Worm (Caenorhabditis elegans): ENCODE results near the gene bath-30.

bath-30 gene

DNA sequence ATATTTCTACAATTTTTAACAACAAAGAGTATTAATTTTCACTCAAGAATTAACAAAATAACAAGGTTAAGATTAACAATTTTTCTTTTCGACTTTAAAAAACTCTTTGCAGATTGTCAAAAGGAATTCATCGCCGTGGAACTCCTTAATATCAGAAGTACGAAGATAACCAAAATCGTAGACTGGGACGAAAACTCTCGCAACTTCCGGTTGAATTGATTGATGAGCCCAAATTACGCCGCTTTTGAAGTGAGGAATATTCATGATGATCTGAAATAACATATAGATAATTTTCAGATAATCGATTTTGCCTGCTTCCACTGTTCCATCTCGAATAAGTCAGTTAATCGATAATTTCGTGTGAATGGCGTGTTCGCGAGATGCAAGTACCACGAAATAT lies 2.5 kb downstream of the bath-30 start, which contains the start of gene F14D2.15:
Gene F14D2.15 (minus strand): TSS at position 101 of the 400 bp plus-strand sequence.
- TF ChIP-seq T22C8.4 (GFP tag; IDR thresholded peaks at IDR 0.05) (0 out of 2 replicates have a peak, but pooled peaks have one; percentile 34), cog-1 (tag; optimal IDR thresholded peaks at IDR 0.05) (no peak)

DNA sequence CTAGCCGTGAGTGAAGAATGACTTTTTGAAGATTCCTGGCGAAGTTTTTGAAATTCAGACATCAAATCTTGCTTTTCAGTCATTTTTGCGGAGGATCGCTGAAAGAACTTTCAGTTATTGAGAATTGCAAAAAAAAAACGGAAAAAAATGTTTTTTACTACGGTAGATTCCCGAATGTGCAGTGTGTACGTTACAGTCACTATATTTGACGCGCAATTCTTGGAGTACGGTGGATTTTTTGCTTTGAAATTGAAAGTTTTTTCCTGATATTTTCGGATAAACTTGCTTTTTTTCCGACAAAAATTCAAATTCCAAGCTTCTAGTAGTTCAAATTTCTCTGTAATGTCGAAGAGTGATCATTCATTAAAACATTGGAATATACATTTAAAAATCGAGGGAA lies 4.2 kb downstream of the bath-30 start, which contains the start of gene F14D2.11:
Gene F14D2.11 (minus strand): TSS at position 101 of the 400 bp plus-strand sequence.
- TF ChIP-seq med-1 (GFP tag; optimal IDR thresholded peaks at IDR 0.05; ENCODE audit: insufficient read depth) (no peak), ref-1 (GFP tag; conservative IDR thresholded peaks at IDR 0.05) (no peak), flt-1 (GFP tag; IDR thresholded peaks at IDR 0.05) (no peak), tab-1 (GFP tag; IDR thresholded peaks at IDR 0.05) (no peak), ztf-29 (GFP tag; IDR thresholded peaks at IDR 0.05) (no peak), ztf-23 (GFP tag; IDR thresholded peaks at IDR 0.05) (no peak), klf-2 (GFP tag; conservative IDR thresholded peaks at IDR 0.05) (no peak), T22C8.4 (GFP tag; IDR thresholded peaks at IDR 0.05) (no peak), cog-1 (tag; optimal IDR thresholded peaks at IDR 0.05) (no peak)

DNA sequence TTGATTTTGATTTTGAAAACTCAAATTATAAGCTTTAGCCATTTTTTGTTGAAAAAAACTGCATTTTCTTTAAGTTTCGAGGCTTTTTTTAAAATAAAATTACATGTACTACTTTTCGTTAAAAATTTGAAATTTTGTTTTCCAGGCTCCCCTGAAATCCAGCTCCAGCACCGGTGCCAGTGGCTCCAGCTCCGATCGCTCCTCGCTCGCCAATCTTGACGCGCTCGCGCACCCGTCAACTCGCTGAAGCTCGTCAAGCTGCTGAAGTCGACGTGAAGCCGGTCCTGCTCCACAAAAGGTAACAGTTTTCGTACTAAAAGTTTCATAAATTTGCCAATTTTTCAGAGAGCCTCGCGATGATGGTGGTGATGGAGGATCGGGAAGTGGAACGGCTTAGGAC lies 5.4 kb downstream of the bath-30 start:
- no peak for TF ChIP-seq T22C8.4 (GFP tag; IDR thresholded peaks at IDR 0.05)
- no peak for TF ChIP-seq tab-1 (GFP tag; IDR thresholded peaks at IDR 0.05)
- no peak for TF ChIP-seq ref-1 (GFP tag; conservative IDR thresholded peaks at IDR 0.05)
- no peak for TF ChIP-seq flt-1 (GFP tag; IDR thresholded peaks at IDR 0.05)
- no peak for TF ChIP-seq ztf-29 (GFP tag; IDR thresholded peaks at IDR 0.05)
- no peak for TF ChIP-seq ztf-23 (GFP tag; IDR thresholded peaks at IDR 0.05)
- TF ChIP-seq cog-1 (tag; optimal IDR thresholded peaks at IDR 0.05), result no peak
- TF ChIP-seq med-1 (GFP tag; optimal IDR thresholded peaks at IDR 0.05; ENCODE audit: insufficient read depth), result no peak
- TF ChIP-seq klf-2 (GFP tag; conservative IDR thresholded peaks at IDR 0.05), result no peak

DNA sequence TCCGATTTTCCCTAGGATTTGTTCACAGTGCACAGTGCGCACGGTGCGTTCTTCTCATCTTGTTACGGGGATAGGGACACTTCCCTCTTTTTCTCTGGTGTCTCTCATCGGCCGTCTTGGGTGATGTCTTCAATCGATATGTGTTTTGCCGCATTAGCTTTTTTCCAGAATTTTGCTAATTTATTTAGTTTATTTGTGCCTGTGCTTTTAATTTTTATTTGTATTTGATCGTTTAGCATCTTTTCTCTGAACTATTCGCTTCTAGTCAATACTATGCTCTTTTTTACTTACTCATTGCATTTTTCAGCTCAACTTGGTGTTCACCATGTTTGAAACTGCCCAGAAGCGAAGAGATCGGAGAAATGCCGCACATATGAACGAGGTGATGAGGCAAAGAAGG lies 5.9 kb downstream of the bath-30 start, which contains the start of gene F14D2.5:
Gene F14D2.5 (plus strand): TSS at position 301 of the 400 bp plus-strand sequence.
- TF ChIP-seq ref-1 (GFP tag; conservative IDR thresholded peaks at IDR 0.05), result no peak
- TF ChIP-seq T22C8.4 (GFP tag; IDR thresholded peaks at IDR 0.05), result peak; percentile 14; the same call in 1 of the 2 replicates

DNA sequence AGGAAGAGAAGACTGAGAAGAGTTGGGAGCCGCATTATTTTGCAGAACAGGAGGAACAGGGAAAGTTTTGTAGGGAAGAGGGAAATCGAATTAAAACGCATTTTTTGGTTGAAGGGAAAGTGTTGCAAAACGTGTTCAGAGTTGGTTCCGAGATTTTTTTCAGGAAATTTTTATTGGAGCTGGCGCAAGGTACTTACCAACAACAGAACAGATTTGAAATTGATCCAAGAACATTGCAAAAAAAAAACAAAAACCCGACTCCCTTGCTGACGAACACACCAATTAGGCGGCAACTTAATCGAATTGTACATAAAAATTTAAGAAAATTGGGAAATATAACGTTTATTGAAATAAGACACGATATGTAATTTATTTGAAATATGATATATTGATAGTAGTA lies 7.6 kb downstream of the bath-30 start, which contains the start of gene F14D2.7:
Gene F14D2.7 (minus strand): TSS at position 101 of the 400 bp plus-strand sequence.
- TF ChIP-seq ref-1 (GFP tag; conservative IDR thresholded peaks at IDR 0.05) (no peak), tab-1 (GFP tag; IDR thresholded peaks at IDR 0.05) (no peak), flt-1 (GFP tag; IDR thresholded peaks at IDR 0.05) (no peak), ztf-23 (GFP tag; IDR thresholded peaks at IDR 0.05) (no peak), cog-1 (tag; optimal IDR thresholded peaks at IDR 0.05) (no peak), med-1 (GFP tag; optimal IDR thresholded peaks at IDR 0.05; ENCODE audit: insufficient read depth) (no peak), klf-2 (GFP tag; conservative IDR thresholded peaks at IDR 0.05) (no peak), ztf-29 (GFP tag; IDR thresholded peaks at IDR 0.05) (no peak), T22C8.4 (GFP tag; IDR thresholded peaks at IDR 0.05) (no peak)

DNA sequence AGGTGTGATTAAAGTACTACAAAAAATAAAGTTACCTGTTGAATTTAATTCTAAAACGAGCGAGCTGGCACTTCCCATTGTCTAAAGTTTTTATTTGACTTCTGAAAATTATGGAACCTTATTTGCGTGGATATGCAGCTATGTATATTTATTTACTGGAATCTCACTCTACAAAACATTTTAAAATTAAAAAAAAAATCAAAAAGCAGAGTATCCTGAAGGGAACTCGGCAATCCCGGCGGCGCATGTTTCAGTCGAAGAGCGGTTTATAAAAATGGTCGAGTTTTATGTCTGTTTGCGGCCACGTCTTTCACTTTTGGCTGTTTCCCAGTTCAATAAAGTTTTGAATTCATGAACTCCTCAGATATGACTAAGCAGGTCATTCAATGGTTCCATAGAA lies 9.1 kb downstream of the bath-30 start, which contains the start of gene F14D2.19:
Gene F14D2.19 (minus strand): TSS at position 101 of the 400 bp plus-strand sequence.
- TF ChIP-seq med-1 (GFP tag; optimal IDR thresholded peaks at IDR 0.05; ENCODE audit: insufficient read depth), result no peak
- TF ChIP-seq cog-1 (tag; optimal IDR thresholded peaks at IDR 0.05), result no peak
- TF ChIP-seq tab-1 (GFP tag; IDR thresholded peaks at IDR 0.05), result no peak
- TF ChIP-seq ztf-23 (GFP tag; IDR thresholded peaks at IDR 0.05), result no peak
- TF ChIP-seq klf-2 (GFP tag; conservative IDR thresholded peaks at IDR 0.05), result no peak
- TF ChIP-seq T22C8.4 (GFP tag; IDR thresholded peaks at IDR 0.05), result no peak
- TF ChIP-seq ref-1 (GFP tag; conservative IDR thresholded peaks at IDR 0.05), result no peak
- no peak for TF ChIP-seq ztf-29 (GFP tag; IDR thresholded peaks at IDR 0.05)
- no peak for TF ChIP-seq flt-1 (GFP tag; IDR thresholded peaks at IDR 0.05)

DNA sequence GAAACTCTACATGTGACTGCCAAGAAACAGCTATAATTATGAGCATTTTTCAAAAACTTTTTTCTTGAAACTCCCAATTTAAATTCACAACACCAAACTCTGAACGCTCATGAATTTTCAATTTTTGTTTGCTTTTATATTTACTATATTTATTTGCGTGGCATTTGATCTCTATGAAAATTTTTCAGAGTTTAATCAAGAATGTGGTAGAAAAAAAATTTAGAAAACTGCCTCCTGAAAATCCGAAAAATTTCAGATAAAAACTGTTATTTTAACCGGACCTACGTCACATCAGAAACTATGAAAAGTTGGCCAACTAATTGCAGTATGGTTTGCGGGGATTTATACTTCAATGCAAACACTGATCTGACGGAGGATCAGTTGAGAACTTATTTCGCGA lies 14.1 kb downstream of the bath-30 start, which contains the start of gene irld-27:
Gene irld-27 (plus strand): TSS at position 301 of the 400 bp plus-strand sequence.
- TF ChIP-seq cog-1 (tag; optimal IDR thresholded peaks at IDR 0.05) (no peak), klf-2 (GFP tag; conservative IDR thresholded peaks at IDR 0.05) (no peak), ztf-29 (GFP tag; IDR thresholded peaks at IDR 0.05) (no peak), ztf-23 (GFP tag; IDR thresholded peaks at IDR 0.05) (no peak), T22C8.4 (GFP tag; IDR thresholded peaks at IDR 0.05) (no peak), tab-1 (GFP tag; IDR thresholded peaks at IDR 0.05) (no peak), flt-1 (GFP tag; IDR thresholded peaks at IDR 0.05) (no peak), med-1 (GFP tag; optimal IDR thresholded peaks at IDR 0.05; ENCODE audit: insufficient read depth) (no peak), ref-1 (GFP tag; conservative IDR thresholded peaks at IDR 0.05) (no peak)

DNA sequence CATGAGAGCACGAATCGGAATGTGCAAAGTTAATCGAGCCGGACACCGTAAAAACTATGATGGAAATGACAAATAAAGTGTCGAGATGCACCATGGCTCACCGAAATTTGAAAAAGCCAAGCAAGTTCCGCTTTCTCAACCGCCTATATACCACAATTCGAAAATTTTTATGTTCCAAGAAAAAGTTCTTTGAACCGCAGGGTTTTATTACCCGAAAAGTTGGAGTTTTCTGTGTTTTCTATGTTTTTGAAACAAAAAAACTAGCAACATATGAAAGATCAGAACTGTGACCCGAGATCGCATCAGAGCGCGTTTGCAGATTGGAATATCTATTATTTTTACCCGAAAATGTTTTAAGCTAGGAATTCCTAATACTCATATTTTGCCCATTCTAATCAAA lies 19.1 kb downstream of the bath-30 start, which contains the start of gene Y46D2A.3:
Gene Y46D2A.3 (minus strand): TSS at position 101 of the 400 bp plus-strand sequence.
- TF ChIP-seq ztf-23 (GFP tag; IDR thresholded peaks at IDR 0.05) (no peak), flt-1 (GFP tag; IDR thresholded peaks at IDR 0.05) (no peak), ztf-29 (GFP tag; IDR thresholded peaks at IDR 0.05) (no peak), med-1 (GFP tag; optimal IDR thresholded peaks at IDR 0.05; ENCODE audit: insufficient read depth) (no peak), tab-1 (GFP tag; IDR thresholded peaks at IDR 0.05) (no peak), ref-1 (GFP tag; conservative IDR thresholded peaks at IDR 0.05) (no peak), cog-1 (tag; optimal IDR thresholded peaks at IDR 0.05) (no peak), klf-2 (GFP tag; conservative IDR thresholded peaks at IDR 0.05) (no peak), T22C8.4 (GFP tag; IDR thresholded peaks at IDR 0.05) (no peak)

DNA sequence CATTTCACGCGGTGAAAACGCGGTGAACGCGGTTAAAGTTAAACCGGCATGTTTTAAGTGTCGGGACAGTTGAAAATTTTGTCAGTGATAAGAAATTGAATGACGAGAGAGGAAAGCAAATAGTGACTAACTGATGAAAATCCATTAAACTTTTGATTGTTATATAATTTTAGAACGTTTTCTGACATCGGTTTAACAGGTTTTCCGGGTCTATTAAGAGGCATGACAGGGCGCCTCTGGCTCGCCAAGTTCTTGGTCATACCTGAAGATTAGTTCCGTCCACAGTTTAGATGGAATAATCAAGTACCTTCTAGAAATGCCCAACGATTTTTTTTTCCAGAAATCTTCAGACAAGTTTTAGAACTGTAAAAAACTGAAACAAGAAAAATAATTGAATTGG lies 23.0 kb downstream of the bath-30 start, which contains the start of gene Y46D2A.2:
Gene Y46D2A.2 (minus strand): TSS at position 101 of the 400 bp plus-strand sequence.
- TF ChIP-seq T22C8.4 (GFP tag; IDR thresholded peaks at IDR 0.05) (no peak), klf-2 (GFP tag; conservative IDR thresholded peaks at IDR 0.05) (no peak), flt-1 (GFP tag; IDR thresholded peaks at IDR 0.05) (no peak), med-1 (GFP tag; optimal IDR thresholded peaks at IDR 0.05; ENCODE audit: insufficient read depth) (no peak), tab-1 (GFP tag; IDR thresholded peaks at IDR 0.05) (no peak), ref-1 (GFP tag; conservative IDR thresholded peaks at IDR 0.05) (no peak), ztf-23 (GFP tag; IDR thresholded peaks at IDR 0.05) (no peak), cog-1 (tag; optimal IDR thresholded peaks at IDR 0.05) (no peak), ztf-29 (GFP tag; IDR thresholded peaks at IDR 0.05) (no peak)

DNA sequence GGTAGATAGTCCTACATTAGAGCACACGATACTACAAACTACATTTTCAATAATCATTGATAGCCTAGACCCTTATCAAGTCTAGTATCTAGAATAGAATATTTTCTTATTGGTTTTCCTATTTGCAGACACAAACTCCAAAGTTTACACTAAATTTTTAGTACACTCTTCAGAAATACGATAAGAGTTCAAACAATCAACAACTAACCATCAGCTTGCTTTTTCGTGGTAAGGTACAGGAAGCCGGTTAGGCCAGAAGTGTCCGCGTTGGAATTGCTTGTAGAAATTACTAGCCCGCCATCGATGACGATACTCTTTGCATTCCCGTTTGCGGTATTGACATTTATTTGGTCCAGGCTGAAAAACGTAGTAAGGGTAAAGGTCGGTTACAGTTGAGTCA lies 23.9 kb downstream of the bath-30 start, which contains the start of gene Y46D2A.1:
Gene Y46D2A.1 (plus strand): TSS at position 301 of the 400 bp plus-strand sequence.
- TF ChIP-seq ztf-23 (GFP tag; IDR thresholded peaks at IDR 0.05), result no peak
- TF ChIP-seq med-1 (GFP tag; optimal IDR thresholded peaks at IDR 0.05; ENCODE audit: insufficient read depth), result no peak
- no peak for TF ChIP-seq T22C8.4 (GFP tag; IDR thresholded peaks at IDR 0.05)
- no peak for TF ChIP-seq ref-1 (GFP tag; conservative IDR thresholded peaks at IDR 0.05)
- TF ChIP-seq klf-2 (GFP tag; conservative IDR thresholded peaks at IDR 0.05), result no peak
- no peak for TF ChIP-seq ztf-29 (GFP tag; IDR thresholded peaks at IDR 0.05)
- TF ChIP-seq cog-1 (tag; optimal IDR thresholded peaks at IDR 0.05), result no peak

Data from whole organism, midembryonic.